Worm (Caenorhabditis elegans): Measurements from ENCODE around the gene dpy-7.
A peak's percentile ranks its signal among the peaks of the same experiment; 100 is the strongest.

The dpy-7 gene

ce11 chrX:7540033-7540432, 2.4 kb upstream of the dpy-7 start, which contains the start of gene glb-16:
Gene glb-16 (minus strand): TSS chrX:7540133.
- TF ChIP-seq pha-4 (tag; optimal IDR thresholded peaks at IDR 0.05): no peak
- TF ChIP-seq jun-1 (tag; optimal IDR thresholded peaks at IDR 0.05): no peak
- no peak for TF ChIP-seq sea-2 (GFP tag; optimal IDR thresholded peaks at IDR 0.05)
- no peak for TF ChIP-seq nhr-23 (tag; optimal IDR thresholded peaks at IDR 0.05)
- no peak for TF ChIP-seq snpc-4 (tag; optimal IDR thresholded peaks at IDR 0.05)
- TF ChIP-seq ztf-4 (tag; optimal IDR thresholded peaks at IDR 0.05): no peak
- TF ChIP-seq ceh-28 (tag; optimal IDR thresholded peaks at IDR 0.05): no peak
- TF ChIP-seq zag-1 (tag; optimal IDR thresholded peaks at IDR 0.05): no peak
- no peak for TF ChIP-seq nfya-1 (tag; optimal IDR thresholded peaks at IDR 0.05; ENCODE audit: insufficient read depth)
- no peak for TF ChIP-seq ceh-16 (tag; optimal IDR thresholded peaks at IDR 0.05)
- no peak for TF ChIP-seq nhr-28 (tag; optimal IDR thresholded peaks at IDR 0.05)

DNA sequence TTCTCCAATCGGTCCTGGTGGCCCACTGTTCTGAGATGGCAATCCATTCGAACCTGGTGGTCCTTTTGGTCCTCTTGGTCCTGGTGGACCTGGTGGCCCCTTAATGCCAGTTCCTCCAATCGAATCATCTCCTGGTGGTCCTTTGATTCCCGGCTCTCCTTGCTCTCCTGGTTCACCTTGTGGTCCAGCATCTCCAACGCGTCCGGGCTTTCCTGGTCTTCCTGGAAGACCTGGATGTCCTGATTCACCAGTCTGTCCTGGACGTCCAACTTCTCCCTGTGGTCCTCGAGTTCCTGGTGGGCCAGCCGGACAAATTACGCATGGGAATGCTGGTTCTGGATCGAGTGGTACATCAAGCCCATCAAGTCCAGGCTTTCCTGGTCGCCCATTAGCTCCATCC, 723 bp downstream of the dpy-7 start:
- no peak for TF ChIP-seq ceh-9 (tag; optimal IDR thresholded peaks at IDR 0.05)
- TF ChIP-seq snpc-4 (tag; optimal IDR thresholded peaks at IDR 0.05): no peak
- TF ChIP-seq ceh-82 (tag; optimal IDR thresholded peaks at IDR 0.05): no peak
- no peak for TF ChIP-seq ztf-4 (tag; optimal IDR thresholded peaks at IDR 0.05)
- no peak for TF ChIP-seq ZK546.5 (tag; optimal IDR thresholded peaks at IDR 0.05)
- no peak for TF ChIP-seq mdl-1 (tag; optimal IDR thresholded peaks at IDR 0.05)
- TF ChIP-seq pqm-1 (tag; optimal IDR thresholded peaks at IDR 0.05): no peak
- no peak for TF ChIP-seq nhr-77 (tag; optimal IDR thresholded peaks at IDR 0.05)
- TF ChIP-seq nhr-76 (tag; optimal IDR thresholded peaks at IDR 0.05): no peak
- no peak for TF ChIP-seq elt-1 (tag; optimal IDR thresholded peaks at IDR 0.05)
- no peak for TF ChIP-seq tbx-2 (tag; optimal IDR thresholded peaks at IDR 0.05)
- no peak for TF ChIP-seq nhr-28 (tag; optimal IDR thresholded peaks at IDR 0.05)
- TF ChIP-seq skn-1 (tag; optimal IDR thresholded peaks at IDR 0.05): no peak
- TF ChIP-seq nfya-1 (tag; optimal IDR thresholded peaks at IDR 0.05; ENCODE audit: insufficient read depth): no peak
- TF ChIP-seq aly-2 (tag; optimal IDR thresholded peaks at IDR 0.05): no peak

ce11 chrX:7534454-7534853, 3.1 kb downstream of the dpy-7 start:
- TF ChIP-seq nhr-76 (tag; optimal IDR thresholded peaks at IDR 0.05) (no peak), fos-1 (tag; optimal IDR thresholded peaks at IDR 0.05) (no peak), ZK546.5 (tag; optimal IDR thresholded peaks at IDR 0.05) (no peak), skn-1 (tag; optimal IDR thresholded peaks at IDR 0.05) (no peak), zag-1 (tag; optimal IDR thresholded peaks at IDR 0.05) (no peak), nhr-11 (tag; optimal IDR thresholded peaks at IDR 0.05) (no peak), ztf-4 (tag; optimal IDR thresholded peaks at IDR 0.05) (no peak), nhr-12 (tag; optimal IDR thresholded peaks at IDR 0.05) (no peak), ceh-28 (tag; optimal IDR thresholded peaks at IDR 0.05) (no peak), nhr-23 (tag; optimal IDR thresholded peaks at IDR 0.05) (no peak)

DNA sequence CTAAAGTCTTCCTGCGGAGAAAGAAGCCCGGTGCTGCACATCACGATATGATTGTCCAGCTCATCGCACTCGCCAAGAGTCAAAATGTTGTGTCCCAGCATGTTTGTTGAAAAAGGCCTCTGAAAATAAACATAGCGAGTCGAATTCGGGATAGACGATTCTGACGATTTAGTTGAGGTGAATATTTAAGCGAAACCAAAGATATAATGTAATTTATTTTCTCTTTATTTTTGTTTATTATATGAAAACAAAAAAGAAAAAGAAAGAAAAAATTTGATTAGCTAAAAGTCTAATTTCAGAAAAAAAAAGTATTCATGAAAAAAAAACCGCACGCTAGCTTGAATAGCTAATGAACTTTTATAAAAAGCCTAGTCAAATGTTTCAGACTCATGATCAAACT, 5.0 kb downstream of the dpy-7 start, which contains the start of gene ceh-14:
ceh-14 (minus strand) TSS at position 101 of the 400 bp plus-strand sequence.
- TF ChIP-seq R02D3.7 (tag; optimal IDR thresholded peaks at IDR 0.05) (no peak), daf-12 (tag; optimal IDR thresholded peaks at IDR 0.05) (no peak)

DNA sequence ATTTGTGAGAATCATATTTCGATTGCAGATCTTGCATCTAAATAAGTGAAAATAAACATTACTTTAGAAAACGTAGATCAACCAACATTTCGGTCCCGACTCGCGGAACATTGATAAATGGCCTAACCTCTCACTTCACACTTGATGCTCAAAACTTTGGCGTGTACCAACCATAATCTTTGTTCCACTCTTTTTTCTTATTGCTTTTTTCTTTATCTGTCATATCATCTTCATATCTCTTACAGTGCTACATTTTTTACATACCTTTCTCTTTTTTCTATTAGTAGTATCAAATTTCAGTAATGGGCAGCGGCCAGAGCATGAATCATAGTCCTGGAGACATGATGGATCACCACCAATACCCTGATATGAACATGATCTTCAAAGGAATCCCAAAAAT, 12.3 kb downstream of the dpy-7 start, which contains the start of gene F46C8.3:
F46C8.3 (plus strand) TSS at position 301 of the 400 bp plus-strand sequence.
- TF ChIP-seq fkh-10 (GFP tag; optimal IDR thresholded peaks at IDR 0.05): no peak
- TF ChIP-seq ceh-28 (tag; optimal IDR thresholded peaks at IDR 0.05): no peak
- TF ChIP-seq nhr-25 (tag; optimal IDR thresholded peaks at IDR 0.05): no peak
- TF ChIP-seq snpc-4 (tag; optimal IDR thresholded peaks at IDR 0.05): no peak
- TF ChIP-seq mdl-1 (tag; optimal IDR thresholded peaks at IDR 0.05): no peak
- TF ChIP-seq nhr-67 (tag; optimal IDR thresholded peaks at IDR 0.05): no peak
- no peak for TF ChIP-seq pha-4 (tag; optimal IDR thresholded peaks at IDR 0.05)
- TF ChIP-seq mml-1 (tag; optimal IDR thresholded peaks at IDR 0.05): no peak
- no peak for TF ChIP-seq ztf-11 (tag; optimal IDR thresholded peaks at IDR 0.05)
- TF ChIP-seq lin-15B (tag; optimal IDR thresholded peaks at IDR 0.05): no peak
- no peak for TF ChIP-seq lsy-12 (tag; optimal IDR thresholded peaks at IDR 0.05)
- TF ChIP-seq zag-1 (tag; optimal IDR thresholded peaks at IDR 0.05): no peak
- no peak for TF ChIP-seq ceh-82 (tag; optimal IDR thresholded peaks at IDR 0.05)
- no peak for TF ChIP-seq nhr-11 (tag; optimal IDR thresholded peaks at IDR 0.05)

DNA sequence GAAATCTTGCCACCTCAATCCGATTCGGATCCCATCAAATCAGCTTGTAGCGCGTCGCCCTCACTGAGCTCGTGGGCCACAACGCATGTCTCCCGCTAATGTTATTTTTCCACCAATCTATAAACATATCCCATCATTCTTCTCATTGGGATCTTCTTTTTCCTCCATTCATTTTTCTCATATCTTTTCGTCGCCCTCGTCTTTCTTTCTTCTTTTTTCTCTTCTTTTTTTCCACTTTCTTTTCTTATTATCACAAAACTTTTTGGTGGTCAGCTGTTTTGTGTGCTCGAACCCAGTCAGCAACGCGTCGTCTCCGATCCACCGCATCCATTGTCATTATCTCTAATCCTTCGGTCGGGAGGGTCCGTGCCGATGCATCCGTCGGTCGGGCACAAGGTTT, 13.8 kb downstream of the dpy-7 start:
- TF ChIP-seq fos-1 (tag; optimal IDR thresholded peaks at IDR 0.05) (no peak), fkh-10 (GFP tag; optimal IDR thresholded peaks at IDR 0.05) (no peak), nfya-1 (tag; optimal IDR thresholded peaks at IDR 0.05; ENCODE audit: insufficient read depth) (peak; percentile 27)

Data from whole organism, L3 larva.